Worm (Caenorhabditis elegans) whole organism, late embryonic: ENCODE results near the gene spp-3.
A peak's percentile ranks its signal among the peaks of the same experiment; 100 is the strongest.

Experiments
- C38D4.7 ChIP-seq: fragments of 200-800 bp; sonication (Bioruptor generic); optimal IDR thresholded peaks from 2 replicates; lab custom pipeline; 2018; ENCODE audit warnings: mild to moderate bottlenecking, missing genetic modification characterization, moderate library complexity, missing compliant biosample characterization
- F13H6.1 ChIP-seq: sonication (generic microtip); optimal IDR thresholded peaks from 2 replicates; lab custom pipeline; 2016; ENCODE audit warnings: missing genetic modification characterization, missing compliant biosample characterization
- K02D7.2 ChIP-seq: sonication (generic microtip); optimal IDR thresholded peaks from 2 replicates; lab custom pipeline; 2017; ENCODE audit warnings: mild to moderate bottlenecking, missing genetic modification characterization, missing compliant biosample characterization
- K09A11.1 ChIP-seq: sonication (generic microtip); optimal IDR thresholded peaks from 2 replicates; lab custom pipeline; 2017; ENCODE audit warnings: antibody characterized with exemption, mild to moderate bottlenecking, missing genetic modification characterization, missing compliant biosample characterization; ENCODE audit not compliant: insufficient read depth
- Y22D7AL.16 ChIP-seq: sonication (generic microtip); optimal IDR thresholded peaks from 2 replicates; lab custom pipeline; 2016; ENCODE audit warnings: missing genetic modification characterization, missing compliant biosample characterization
- ahr-1 ChIP-seq: sonication (generic microtip); optimal IDR thresholded peaks from 2 replicates; lab custom pipeline; 2016; ENCODE audit warnings: missing genetic modification characterization, missing compliant biosample characterization
- ceh-14 ChIP-seq: sonication (generic microtip); optimal IDR thresholded peaks from 2 replicates; lab custom pipeline; 2016; ENCODE audit warnings: missing genotype, missing genetic modification characterization, missing compliant biosample characterization
- ceh-19 ChIP-seq: fragments of 200-800 bp; sonication (Bioruptor generic); optimal IDR thresholded peaks from 2 replicates; lab custom pipeline; 2018; ENCODE audit warnings: mild to moderate bottlenecking, missing genetic modification characterization, missing compliant biosample characterization
- ceh-2 ChIP-seq: sonication (generic microtip); optimal IDR thresholded peaks from 2 replicates; lab custom pipeline; 2016; ENCODE audit warnings: missing genotype, missing genetic modification characterization, missing compliant biosample characterization
- ceh-22 ChIP-seq: sonication (generic microtip); optimal IDR thresholded peaks from 2 replicates; lab custom pipeline; 2017; ENCODE audit warnings: missing biosample characterization, missing genetic modification characterization
- ceh-31 ChIP-seq: sonication (generic microtip); optimal IDR thresholded peaks from 2 replicates; lab custom pipeline; 2016; ENCODE audit warnings: missing genetic modification characterization, missing compliant biosample characterization
- ceh-34 ChIP-seq: sonication (generic microtip); optimal IDR thresholded peaks from 2 replicates; lab custom pipeline; 2016; ENCODE audit warnings: mild to moderate bottlenecking, missing genetic modification characterization, missing compliant biosample characterization
- ceh-45 ChIP-seq: fragments of 200-800 bp; sonication (Bioruptor generic); IDR thresholded peaks from 2 replicates; pipeline ENCODE4 v1.3.6; 2022; ENCODE audit warnings: missing genetic modification reagents, missing genetic modification characterization, missing compliant biosample characterization
- ceh-48 ChIP-seq: sonication (generic microtip); optimal IDR thresholded peaks from 2 replicates; lab custom pipeline; 2016; ENCODE audit warnings: missing genetic modification characterization, inconsistent platforms, missing compliant biosample characterization
- dmd-4 ChIP-seq: sonication (generic microtip); optimal IDR thresholded peaks from 2 replicates; lab custom pipeline; 2016; ENCODE audit warnings: borderline replicate concordance, missing genetic modification characterization, missing compliant biosample characterization
- elt-2 ChIP-seq: sonication (generic microtip); optimal IDR thresholded peaks from 2 replicates; lab custom pipeline; 2016; ENCODE audit warnings: missing genetic modification reagents, missing genetic modification characterization, missing compliant biosample characterization
- fkh-10 ChIP-seq: fragments of 150-350 bp; optimal IDR thresholded peaks from 2 replicates; lab custom pipeline; 2014; ENCODE audit warnings: missing biosample characterization, missing genetic modification reagents, missing genetic modification characterization
- fkh-6 ChIP-seq: sonication (generic microtip); optimal IDR thresholded peaks from 2 replicates; lab custom pipeline; 2016; ENCODE audit warnings: missing genetic modification characterization, missing compliant biosample characterization
- hlh-30 ChIP-seq: sonication (generic microtip); optimal IDR thresholded peaks from 2 replicates; lab custom pipeline; 2017; ENCODE audit warnings: antibody characterized with exemption, missing genetic modification characterization, missing compliant biosample characterization; ENCODE audit not compliant: insufficient read depth
- madf-2 ChIP-seq: sonication (generic microtip); optimal IDR thresholded peaks from 2 replicates; lab custom pipeline; 2017; ENCODE audit warnings: missing genetic modification characterization, missing compliant biosample characterization
- mec-3 ChIP-seq: sonication (generic microtip); optimal IDR thresholded peaks from 2 replicates; lab custom pipeline; 2016; ENCODE audit warnings: borderline replicate concordance, missing genetic modification characterization, missing compliant biosample characterization
- nhr-232 ChIP-seq: sonication (generic microtip); optimal IDR thresholded peaks from 2 replicates; lab custom pipeline; 2016; ENCODE audit warnings: missing genetic modification characterization, missing compliant biosample characterization
- odd-2 ChIP-seq: sonication (generic microtip); optimal IDR thresholded peaks from 2 replicates; lab custom pipeline; 2017; ENCODE audit warnings: antibody characterized with exemption, mild to moderate bottlenecking, missing genetic modification characterization, missing compliant biosample characterization
- pat-9 ChIP-seq: fragments of 200-800 bp; sonication (Bioruptor generic); optimal IDR thresholded peaks from 2 replicates; lab custom pipeline; 2018; ENCODE audit warnings: mild to moderate bottlenecking, missing genetic modification characterization, moderate library complexity, missing compliant biosample characterization
- pha-4 ChIP-seq: fragments of 150-350 bp; optimal IDR thresholded peaks from 2 replicates; lab custom pipeline; 2018; ENCODE audit warnings: missing biosample characterization, missing genetic modification reagents, missing genetic modification characterization
- ref-2 ChIP-seq: sonication (generic microtip); optimal IDR thresholded peaks from 2 replicates; lab custom pipeline; 2016; ENCODE audit warnings: missing genetic modification characterization, missing compliant biosample characterization
- unc-42 ChIP-seq: sonication (generic microtip); optimal IDR thresholded peaks from 2 replicates; lab custom pipeline; 2016; ENCODE audit warnings: missing genotype, missing genetic modification characterization, missing compliant biosample characterization
- unc-86 ChIP-seq: sonication (generic microtip); optimal IDR thresholded peaks from 2 replicates; lab custom pipeline; 2016; ENCODE audit warnings: missing genetic modification characterization, missing compliant biosample characterization

Gene spp-3

ce11 chrX:7328065-7328564 is 13.0 kb upstream of the spp-3 start:
- TF ChIP-seq ahr-1 (tag; lab: Kevin White, UChicago) (no peak), madf-2 (tag; lab: Kevin White, UChicago) (no peak), unc-42 (tag; lab: Kevin White, UChicago) (peak; percentile 76)

ce11 chrX:7326967-7327651 is 12.0 kb upstream of the spp-3 start, which contains the start of gene sng-1:
sng-1 (plus strand) TSS chrX:7327601.
- TF ChIP-seq F13H6.1 (tag; lab: Kevin White, UChicago) (no peak), hlh-30 (tag; lab: Kevin White, UChicago) (no peak), unc-42 (tag; lab: Kevin White, UChicago) (no peak), ceh-31 (tag; lab: Kevin White, UChicago) (peak; percentile 19), ceh-2 (no peak), ceh-14 (tag; lab: Kevin White, UChicago) (peak; percentile 16)

DNA sequence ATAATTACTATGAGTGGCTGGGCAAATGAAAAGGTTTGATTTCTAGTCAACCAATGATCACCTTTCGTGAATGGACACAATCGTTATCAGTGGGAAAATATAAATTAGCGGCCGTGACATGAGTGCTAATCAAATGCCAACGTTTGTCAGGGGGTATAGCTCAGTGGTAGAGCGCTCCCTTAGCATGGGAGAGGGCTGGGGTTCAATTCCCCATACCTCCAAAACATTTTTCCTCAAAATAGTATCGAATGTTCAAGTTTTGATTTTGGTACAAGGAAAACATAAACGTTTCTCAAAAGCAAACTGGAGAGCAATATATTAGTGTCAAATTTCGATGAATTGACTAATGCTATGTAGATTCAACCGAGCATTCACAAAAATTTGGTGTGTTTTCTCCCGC is 8.5 kb upstream of the spp-3 start:
- no peak for TF ChIP-seq pat-9 (tag; lab: Kevin White, UChicago)
- TF ChIP-seq C38D4.7 (GFP tag; lab: Kevin White, UChicago), result peak; percentile 8
- no peak for TF ChIP-seq ahr-1 (tag; lab: Kevin White, UChicago)
- TF ChIP-seq ceh-19 (GFP tag; lab: Kevin White, UChicago), result peak; percentile 31
- TF ChIP-seq ref-2 (tag; lab: Kevin White, UChicago), result peak; percentile 19
- peak; percentile 9 for TF ChIP-seq K02D7.2 (tag; lab: Kevin White, UChicago)
- TF ChIP-seq ceh-14 (tag; lab: Kevin White, UChicago), result peak; percentile 26
- TF ChIP-seq elt-2 (tag; lab: Kevin White, UChicago), result peak; percentile 62
- TF ChIP-seq dmd-4 (tag; lab: Kevin White, UChicago), result no peak
- TF ChIP-seq, all 69 proteins: peak for 6

- TF ChIP-seq ceh-45 (GFP tag; lab: Robert Waterston, UW), result no peak
- no peak for TF ChIP-seq hlh-30 (tag; lab: Kevin White, UChicago)
- no peak for TF ChIP-seq Y22D7AL.16 (tag; lab: Kevin White, UChicago)
- no peak for TF ChIP-seq fkh-6 (tag; lab: Kevin White, UChicago)
Measured at ce11 chrX:7322323-7322722, 7.2 kb upstream of the spp-3 start, which contains the start of gene T08A9.13. T08A9.13 (minus strand) TSS chrX:7322423.

DNA sequence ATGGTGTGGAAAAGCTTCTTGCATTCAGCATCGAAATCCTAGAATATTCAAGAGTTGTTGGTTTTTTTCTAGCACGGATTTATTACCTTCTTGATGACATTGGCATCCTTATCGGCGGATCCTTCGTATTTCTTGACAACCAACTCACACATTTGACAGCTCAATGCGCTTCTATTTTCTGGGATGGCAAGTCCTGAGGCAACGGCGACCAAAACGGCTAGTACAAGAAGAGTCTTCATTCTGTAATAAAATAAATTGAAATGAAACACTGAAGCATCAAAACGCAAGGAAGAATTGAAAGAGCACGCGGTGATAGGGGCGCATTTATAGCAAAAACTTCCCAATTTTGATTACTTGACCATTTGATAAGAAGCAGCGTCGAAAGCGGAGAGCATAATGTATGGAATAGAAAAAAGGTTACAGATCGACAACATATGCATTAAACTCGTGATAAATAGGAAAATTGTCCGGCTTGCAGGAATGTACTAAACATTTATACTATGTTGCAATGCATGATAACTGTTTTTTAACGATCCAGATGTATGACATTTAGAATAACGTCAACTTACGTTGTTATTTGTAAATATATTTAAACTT is 5.1 kb upstream of the spp-3 start, which contains the start of gene spp-5:
Gene spp-5, minus strand, starts transcription at position 240 of the 597 bp plus-strand sequence.
- TF ChIP-seq elt-2 (tag; lab: Kevin White, UChicago) (peak; percentile 22), ceh-34 (no peak)

- no peak for TF ChIP-seq ref-2 (tag; lab: Kevin White, UChicago)
Measured at ce11 chrX:7318639-7319038, 3.5 kb upstream of the spp-3 start, which contains the start of gene spp-4. spp-4 (minus strand) TSS chrX:7318756.

DNA sequence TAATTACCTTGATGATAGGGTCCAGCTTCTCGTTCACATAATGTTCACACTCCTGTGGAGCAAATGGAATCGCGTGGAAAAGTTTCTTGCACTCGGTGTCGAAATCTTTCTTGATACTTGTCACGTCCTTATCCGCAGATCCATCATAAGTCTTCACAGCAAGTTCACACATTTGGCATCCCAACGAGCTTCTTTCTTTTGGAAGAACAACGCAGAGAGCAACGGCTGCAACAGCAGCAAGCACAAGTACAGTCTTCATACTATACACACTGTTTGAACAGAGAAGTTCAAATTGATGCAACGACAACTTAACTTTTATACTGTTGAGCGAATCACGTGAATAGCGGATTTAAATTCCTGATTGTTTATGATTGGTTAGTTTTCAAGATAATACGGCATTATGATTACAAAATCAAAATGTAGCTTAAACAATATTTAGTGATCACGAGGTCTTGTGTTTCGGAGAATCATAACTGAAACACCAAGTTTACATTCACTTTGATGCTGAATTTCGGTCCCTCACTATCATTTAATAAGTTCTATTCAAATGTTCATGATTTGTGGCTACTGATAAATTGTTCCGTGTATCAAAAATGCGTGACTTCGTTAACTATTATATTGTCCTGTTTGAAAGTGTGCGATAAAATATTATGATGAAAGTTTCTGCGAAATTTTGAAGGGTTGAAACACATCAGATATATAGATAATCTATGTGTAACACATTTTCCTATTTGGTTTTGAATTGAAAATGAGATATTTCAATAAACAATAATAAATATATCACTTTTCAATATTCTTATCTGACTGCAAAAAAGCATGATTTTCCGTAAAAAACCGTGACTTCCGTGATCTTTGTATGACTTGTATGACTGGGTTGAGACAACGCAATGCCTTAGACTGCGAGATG is 1.6 kb upstream of the spp-3 start, which contains the start of the genes spp-2 and spp-6:
Gene spp-2, minus strand, starts transcription at position 334 of the 907 bp plus-strand sequence.
Gene spp-6, plus strand, starts transcription at position 857 of the 907 bp plus-strand sequence.
- TF ChIP-seq ceh-2, result no peak
- TF ChIP-seq mec-3, result no peak
- TF ChIP-seq K09A11.1 (tag; lab: Kevin White, UChicago), result no peak
- no peak for TF ChIP-seq ceh-22 (tag; lab: Kevin White, UChicago)
- TF ChIP-seq fkh-10 (GFP tag; lab: Kevin White, UChicago), result no peak
- no peak for TF ChIP-seq pat-9 (tag; lab: Kevin White, UChicago)
- no peak for TF ChIP-seq madf-2 (tag; lab: Kevin White, UChicago)
- no peak for TF ChIP-seq pha-4 (tag; lab: Kevin White, UChicago)
- TF ChIP-seq ceh-45 (GFP tag; lab: Robert Waterston, UW), result no peak
- no peak for TF ChIP-seq nhr-232 (tag; lab: Kevin White, UChicago)
- no peak for TF ChIP-seq odd-2
- TF ChIP-seq unc-86 (tag; lab: Kevin White, UChicago), result no peak
- TF ChIP-seq ref-2 (tag; lab: Kevin White, UChicago), result no peak
- TF ChIP-seq ceh-48, result no peak
- no peak for TF ChIP-seq ceh-31 (tag; lab: Kevin White, UChicago)
